Worm (Caenorhabditis elegans) whole organism, L4 larva: ENCODE data around the gene gpb-1.
A peak's percentile ranks its signal among the peaks of the same experiment; 100 is the strongest.

Experiments
- D1046.2 ChIP-seq: fragments of 200-800 bp; sonication (Bioruptor generic); IDR thresholded peaks from 2 replicates; pipeline ENCODE4 v1.3.6; 2022; ENCODE audit warnings: missing genetic modification characterization, missing compliant biosample characterization
- F44E2.7 ChIP-seq: fragments of 200-800 bp; sonication (Bioruptor generic); IDR thresholded peaks from 2 replicates; pipeline ENCODE4 v2.1.2; 2022; ENCODE audit warnings: missing genetic modification characterization, missing compliant biosample characterization
- T20F7.1 ChIP-seq: fragments of 200-800 bp; sonication (Bioruptor generic); optimal IDR thresholded peaks from 2 replicates; lab custom pipeline; 2018; ENCODE audit warnings: mild to moderate bottlenecking, missing genetic modification characterization, missing compliant biosample characterization
- Y48G9A.11 ChIP-seq: fragments of 200-800 bp; sonication (Bioruptor generic); IDR thresholded peaks from 2 replicates; pipeline ENCODE4 v1.3.6; 2022; ENCODE audit warnings: missing genetic modification reagents, missing genetic modification characterization, missing compliant biosample characterization
- Y5F2A.4 ChIP-seq: fragments of 200-800 bp; sonication (Bioruptor generic); optimal IDR thresholded peaks from 2 replicates; lab custom pipeline; 2018; ENCODE audit warnings: mild to moderate bottlenecking, missing genetic modification characterization, missing compliant biosample characterization
- aly-2 ChIP-seq: sonication (generic microtip); optimal IDR thresholded peaks from 2 replicates; lab custom pipeline; 2018; ENCODE audit warnings: missing biosample characterization, missing genetic modification characterization
- ama-1 ChIP-seq: fragments of 150-350 bp; optimal IDR thresholded peaks from 2 replicates; lab custom pipeline; 2014; ENCODE audit warnings: inconsistent platforms, mixed read lengths
- ceh-20 ChIP-seq: fragments of 200-800 bp; sonication (Bioruptor generic); IDR thresholded peaks from 2 replicates; pipeline ENCODE4 v1.3.6; 2022; ENCODE audit warnings: missing genetic modification reagents, missing genetic modification characterization, missing compliant biosample characterization
- ceh-28 ChIP-seq: fragments of 150-350 bp; optimal IDR thresholded peaks from 2 replicates; lab custom pipeline; 2014; ENCODE audit warnings: missing biosample characterization, missing genetic modification reagents, missing genetic modification characterization
- ceh-44 ChIP-seq: fragments of 200-800 bp; sonication (Bioruptor generic); IDR thresholded peaks from 2 replicates; pipeline ENCODE4 v1.3.6; 2022; ENCODE audit warnings: missing genetic modification reagents, missing genetic modification characterization, missing compliant biosample characterization
- ceh-62 ChIP-seq: sonication (generic microtip); optimal IDR thresholded peaks from 2 replicates; lab custom pipeline; 2017; ENCODE audit warnings: missing biosample characterization, missing genetic modification characterization
- ces-1 ChIP-seq: fragments of 150-350 bp; sonication (generic microtip); optimal IDR thresholded peaks from 4 replicates; lab custom pipeline; 2014; ENCODE audit warnings: missing biosample characterization, missing genetic modification reagents, missing genetic modification characterization
- daf-16 ChIP-seq, 3 experiments: sonication (generic microtip); optimal IDR thresholded peaks; 2 replicates each; lab custom pipeline; 2016 to 2017; ENCODE audit warnings: missing genetic modification characterization in 3 of 3, missing genetic modification reagents in 3 of 3, mild to moderate bottlenecking in 2 of 3, missing compliant biosample characterization in 2 of 3, missing biosample characterization in 1 of 3, moderate library complexity in 1 of 3
- dmd-8 ChIP-seq: fragments of 200-800 bp; sonication (Bioruptor generic); IDR thresholded peaks from 2 replicates; pipeline ENCODE4 v1.3.6; 2022; ENCODE audit warnings: missing genetic modification characterization, missing compliant biosample characterization
- dmd-9 ChIP-seq: fragments of 200-800 bp; sonication (Bioruptor generic); IDR thresholded peaks from 2 replicates; pipeline ENCODE4 v1.3.6; 2022; ENCODE audit warnings: missing genetic modification reagents, missing genetic modification characterization, missing compliant biosample characterization
- duxl-1 ChIP-seq: sonication (generic microtip); optimal IDR thresholded peaks from 2 replicates; lab custom pipeline; 2016; ENCODE audit warnings: mild to moderate bottlenecking, missing genetic modification characterization, moderate library complexity, missing compliant biosample characterization; ENCODE audit not compliant: poor library complexity
- dve-1 ChIP-seq: sonication (generic microtip); optimal IDR thresholded peaks from 2 replicates; lab custom pipeline; 2017; ENCODE audit warnings: antibody characterized with exemption, mild to moderate bottlenecking, missing genetic modification characterization, missing compliant biosample characterization; ENCODE audit not compliant: insufficient read depth
- egl-43 ChIP-seq: fragments of 200-800 bp; sonication (Bioruptor generic); IDR thresholded peaks from 2 replicates; pipeline ENCODE4 v1.3.6; 2022; ENCODE audit warnings: missing genetic modification reagents, missing genetic modification characterization, missing compliant biosample characterization
- fkh-10 ChIP-seq: fragments of 150-350 bp; optimal IDR thresholded peaks from 2 replicates; lab custom pipeline; 2014; ENCODE audit warnings: missing biosample characterization, missing genetic modification reagents, missing genetic modification characterization
- hif-1 ChIP-seq, 2 experiments: sonication (generic microtip); optimal IDR thresholded peaks; 2 replicates each; lab custom pipeline; 2016 to 2017; ENCODE audit warnings: missing compliant biosample characterization in 2 of 2, missing genetic modification characterization in 2 of 2, missing genetic modification reagents in 2 of 2, missing genotype in 2 of 2, mild to moderate bottlenecking in 1 of 2
- hmg-1.1 ChIP-seq: fragments of 200-800 bp; sonication (Bioruptor generic); IDR thresholded peaks from 2 replicates; pipeline ENCODE4 v1.3.6; 2022; ENCODE audit warnings: missing genetic modification reagents, missing genetic modification characterization, missing compliant biosample characterization
- lin-1 ChIP-seq: fragments of 200-800 bp; sonication (Bioruptor generic); IDR thresholded peaks from 2 replicates; pipeline ENCODE4 v1.3.6; 2022; ENCODE audit warnings: missing genetic modification reagents, missing genetic modification characterization, missing compliant biosample characterization
- lin-13 ChIP-seq: fragments of 150-350 bp; optimal IDR thresholded peaks from 2 replicates; lab custom pipeline; 2014; ENCODE audit warnings: missing biosample characterization, missing genetic modification reagents, missing genetic modification characterization
- lin-15B ChIP-seq: fragments of 150-350 bp; sonication (generic microtip); optimal IDR thresholded peaks from 3 replicates; lab custom pipeline; 2014; ENCODE audit warnings: missing biosample characterization, missing genetic modification characterization
- lin-39 ChIP-seq: fragments of 150-350 bp; optimal IDR thresholded peaks from 2 replicates; lab custom pipeline; 2014; ENCODE audit warnings: missing biosample characterization, missing genetic modification reagents, missing genetic modification characterization
- lir-3 ChIP-seq: sonication (generic microtip); optimal IDR thresholded peaks from 2 replicates; lab custom pipeline; 2016; ENCODE audit warnings: mild to moderate bottlenecking, missing genetic modification characterization, missing compliant biosample characterization
- madf-5 ChIP-seq, 2 experiments: fragments of 200-800 bp; sonication (Bioruptor generic); IDR thresholded peaks; 2 replicates each; pipeline ENCODE4 v1.3.6; 2022; ENCODE audit warnings: missing compliant biosample characterization in 2 of 2, missing genetic modification characterization in 2 of 2
- mdl-1 ChIP-seq, 2 experiments: fragments of 150-350 bp in 1 of 2; sonication (generic microtip) in 1 of 2; optimal IDR thresholded peaks; 2 replicates each; lab custom pipeline; 2014 to 2017; ENCODE audit warnings: missing biosample characterization in 2 of 2, missing genetic modification characterization in 2 of 2
- mep-1 ChIP-seq: fragments of 150-350 bp; sonication (generic microtip); optimal IDR thresholded peaks from 3 replicates; lab custom pipeline; 2014; ENCODE audit warnings: missing biosample characterization, missing genetic modification characterization
- mes-2 ChIP-seq: sonication (generic microtip); optimal IDR thresholded peaks from 2 replicates; lab custom pipeline; 2016; ENCODE audit warnings: missing genotype, mild to moderate bottlenecking, missing genetic modification characterization, missing compliant biosample characterization; ENCODE audit not compliant: poor library complexity, severe bottlenecking
- nhr-102 ChIP-seq: sonication (generic microtip); optimal IDR thresholded peaks from 2 replicates; lab custom pipeline; 2016; ENCODE audit warnings: mild to moderate bottlenecking, missing genetic modification characterization, moderate library complexity, missing compliant biosample characterization
- nhr-11 ChIP-seq: fragments of 150-350 bp; optimal IDR thresholded peaks from 2 replicates; lab custom pipeline; 2014; ENCODE audit warnings: missing biosample characterization, missing genetic modification characterization
- nhr-111 ChIP-seq: fragments of 200-800 bp; sonication (Bioruptor generic); optimal IDR thresholded peaks from 2 replicates; lab custom pipeline; 2018; ENCODE audit warnings: mild to moderate bottlenecking, missing genetic modification characterization, missing compliant biosample characterization
- nhr-237 ChIP-seq: sonication (generic microtip); optimal IDR thresholded peaks from 2 replicates; lab custom pipeline; 2017; ENCODE audit warnings: missing biosample characterization, missing genetic modification characterization
- nhr-41 ChIP-seq: fragments of 200-800 bp; sonication (Bioruptor generic); IDR thresholded peaks from 2 replicates; pipeline ENCODE4 v1.3.6; 2022; ENCODE audit warnings: missing genetic modification reagents, missing genetic modification characterization, missing compliant biosample characterization
- nhr-42 ChIP-seq: fragments of 200-800 bp; sonication (Bioruptor generic); IDR thresholded peaks from 2 replicates; pipeline ENCODE4 v1.3.6; 2022; ENCODE audit warnings: missing genetic modification characterization, missing compliant biosample characterization
- nhr-48 ChIP-seq: sonication (generic microtip); optimal IDR thresholded peaks from 2 replicates; lab custom pipeline; 2016; ENCODE audit warnings: mild to moderate bottlenecking, missing genetic modification characterization, missing compliant biosample characterization
- nhr-76 ChIP-seq: fragments of 150-350 bp; optimal IDR thresholded peaks from 2 replicates; lab custom pipeline; 2014; ENCODE audit warnings: missing biosample characterization, missing genetic modification characterization
- nhr-77 ChIP-seq: fragments of 150-350 bp; optimal IDR thresholded peaks from 2 replicates; lab custom pipeline; 2014; ENCODE audit warnings: missing biosample characterization, missing genetic modification characterization
- rbr-2 ChIP-seq: sonication (generic microtip); optimal IDR thresholded peaks from 2 replicates; lab custom pipeline; 2016; ENCODE audit warnings: missing genotype, missing genetic modification characterization, missing compliant biosample characterization
- snpc-1.2 ChIP-seq: fragments of 200-800 bp; sonication (Bioruptor generic); IDR thresholded peaks from 2 replicates; pipeline ENCODE4 v1.3.6; 2022; ENCODE audit warnings: missing genetic modification reagents, missing genetic modification characterization, missing compliant biosample characterization
- snpc-4 ChIP-seq: fragments of 150-350 bp; optimal IDR thresholded peaks from 2 replicates; lab custom pipeline; 2014; ENCODE audit warnings: missing biosample characterization, missing genetic modification characterization
- spr-1 ChIP-seq: sonication (generic microtip); optimal IDR thresholded peaks from 2 replicates; lab custom pipeline; 2016; ENCODE audit warnings: mild to moderate bottlenecking, missing genetic modification characterization, missing compliant biosample characterization
- spr-3 ChIP-seq: fragments of 200-800 bp; sonication (Bioruptor generic); optimal IDR thresholded peaks from 2 replicates; lab custom pipeline; 2018; ENCODE audit warnings: mild to moderate bottlenecking, missing genetic modification characterization, missing compliant biosample characterization
- unc-130 ChIP-seq: sonication (generic microtip); optimal IDR thresholded peaks from 2 replicates; lab custom pipeline; 2016; ENCODE audit warnings: missing genetic modification reagents, missing genetic modification characterization, missing compliant biosample characterization
- vab-7 ChIP-seq: fragments of 200-800 bp; sonication (Bioruptor generic); IDR thresholded peaks from 2 replicates; pipeline ENCODE4 v1.3.6; 2022; ENCODE audit warnings: missing genetic modification reagents, missing genetic modification characterization, missing compliant biosample characterization
- zip-11 ChIP-seq: fragments of 200-800 bp; sonication (Bioruptor generic); IDR thresholded peaks from 2 replicates; pipeline ENCODE4 v1.3.6; 2022; ENCODE audit warnings: missing genetic modification characterization, missing compliant biosample characterization
- zip-2 ChIP-seq: fragments of 150-350 bp; optimal IDR thresholded peaks from 2 replicates; lab custom pipeline; 2014; ENCODE audit warnings: missing biosample characterization, missing genetic modification characterization
- ztf-11 ChIP-seq: fragments of 150-350 bp; optimal IDR thresholded peaks from 2 replicates; lab custom pipeline; 2014; ENCODE audit warnings: missing biosample characterization, missing genetic modification characterization
- ztf-7 ChIP-seq: fragments of 150-350 bp; optimal IDR thresholded peaks from 2 replicates; lab custom pipeline; 2014; ENCODE audit warnings: missing biosample characterization, missing genetic modification characterization

Gene gpb-1

ce11 chrII:11749490-11750172 lies 1.2 kb upstream of the gpb-1 start (continued):
- TF ChIP-seq D1046.2 (GFP tag; lab: Robert Waterston, UW) (no peak), nhr-77 (peak; percentile 3), ces-1 (no peak), vab-7 (GFP tag; lab: Robert Waterston, UW) (no peak), T20F7.1 (GFP tag; lab: Kevin White, UChicago) (peak; percentile 82), F44E2.7 (GFP tag; lab: Robert Waterston, UW) (no peak), mes-2 (tag; lab: Kevin White, UChicago) (peak; percentile 58), lin-1 (GFP tag; lab: Robert Waterston, UW) (peak; percentile 24; the same call in 1 of the 2 replicates), dve-1 (tag; lab: Kevin White, UChicago) (peak; percentile 57), nhr-41 (GFP tag; lab: Robert Waterston, UW) (peak; percentile 55; the same call in 1 of the 2 replicates), fkh-10 (GFP tag; lab: Kevin White, UChicago) (peak; percentile 87), zip-11 (GFP tag; lab: Robert Waterston, UW) (no peak), ztf-11 (tag; lab: Kevin White, UChicago) (no peak), lir-3 (tag; lab: Kevin White, UChicago) (peak; percentile 58), lin-39 (tag; lab: Kevin White, UChicago) (no peak), rbr-2 (tag; lab: Kevin White, UChicago) (peak; percentile 92), aly-2 (no peak), nhr-48 (peak; percentile 78), Y5F2A.4 (GFP tag; lab: Kevin White, UChicago) (no peak), hmg-1.1 (peak; percentile 84), unc-130 (GFP tag; lab: Kevin White, UChicago) (no peak), lin-15B (tag; lab: Kevin White, UChicago) (peak; percentile 6), Y48G9A.11 (GFP tag; lab: Robert Waterston, UW) (no peak), mdl-1 (tag; optimal IDR thresholded peaks at IDR 0.05; lab: Kevin White, UChicago) (peak; percentile 44 to 77), snpc-4 (no peak), egl-43 (peak; percentile 86), nhr-237 (no peak), madf-5 (GFP tag; IDR thresholded peaks at IDR 0.05; lab: Robert Waterston, UW) (no peak), nhr-76 (tag; lab: Kevin White, UChicago) (no peak), nhr-111 (GFP tag; lab: Kevin White, UChicago) (peak; percentile 40), spr-3 (peak; percentile 79), ceh-28 (peak; percentile 81), daf-16 (GFP tag; optimal IDR thresholded peaks at IDR 0.05; lab: Kevin White, UChicago) (peak in 1 of 2 experiments; percentile 76), daf-16 (tag; optimal IDR thresholded peaks at IDR 0.05; lab: Kevin White, UChicago) (peak; percentile 58), ceh-44 (GFP tag; lab: Robert Waterston, UW) (0 out of 2 replicates have a peak, but pooled peaks have one; percentile 18), snpc-1.2 (0 out of 2 replicates have a peak, but pooled peaks have one; percentile 49), lin-13 (peak; percentile 51), ceh-20 (peak; percentile 63; the same call in 1 of the 2 replicates), ama-1 (lab: Kevin White, UChicago) (no peak), dmd-9 (GFP tag; lab: Robert Waterston, UW) (no peak), nhr-42 (GFP tag; lab: Robert Waterston, UW) (peak; percentile 49; the same call in 1 of the 2 replicates), ceh-62 (tag; lab: Kevin White, UChicago) (no peak), ztf-7 (tag; lab: Kevin White, UChicago) (no peak), nhr-102 (tag; lab: Kevin White, UChicago) (peak; percentile 67), hif-1 (tag; optimal IDR thresholded peaks at IDR 0.05; lab: Kevin White, UChicago) (peak; percentile 20 to 83), mep-1 (tag; lab: Kevin White, UChicago) (peak; percentile 90), duxl-1 (tag; lab: Kevin White, UChicago) (no peak), nhr-11 (tag; lab: Kevin White, UChicago) (peak; percentile 62), spr-1 (tag; lab: Kevin White, UChicago) (peak; percentile 88), dmd-8 (no peak), zip-2 (tag; lab: Kevin White, UChicago) (peak; percentile 55)
